Worm (Caenorhabditis elegans) whole organism, L2 larva: Measurements from ENCODE around the gene T12G3.4.

Experiments
- F13H6.1 ChIP-seq: sonication (generic microtip); optimal IDR thresholded peaks from 2 replicates; lab custom pipeline; 2016; ENCODE audit warnings: missing genetic modification characterization, missing compliant biosample characterization
- R02D3.7 ChIP-seq: fragments of 150-350 bp; optimal IDR thresholded peaks from 2 replicates; lab custom pipeline; 2014; ENCODE audit warnings: missing biosample characterization, missing genetic modification characterization
- alr-1 ChIP-seq: fragments of 150-350 bp; optimal IDR thresholded peaks from 2 replicates; lab custom pipeline; 2014; ENCODE audit warnings: missing biosample characterization, missing genetic modification characterization
- aly-2 ChIP-seq: fragments of 150-350 bp; optimal IDR thresholded peaks from 2 replicates; lab custom pipeline; 2014; ENCODE audit warnings: missing biosample characterization, missing genetic modification characterization
- ama-1 ChIP-seq: fragments of 150-350 bp; optimal IDR thresholded peaks from 2 replicates; lab custom pipeline; 2018; ENCODE audit warnings: inconsistent platforms
- blmp-1 ChIP-seq: sonication (generic microtip); optimal IDR thresholded peaks from 2 replicates; lab custom pipeline; 2017; ENCODE audit warnings: missing genetic modification characterization, mild to moderate bottlenecking, missing compliant biosample characterization, antibody characterized with exemption, moderate library complexity; ENCODE audit not compliant: insufficient read depth
- ceh-16 ChIP-seq: fragments of 150-350 bp; optimal IDR thresholded peaks from 2 replicates; lab custom pipeline; 2014; ENCODE audit warnings: missing biosample characterization, missing genetic modification characterization
- ceh-82 ChIP-seq: fragments of 150-350 bp; optimal IDR thresholded peaks from 2 replicates; lab custom pipeline; 2014; ENCODE audit warnings: missing biosample characterization, missing genetic modification characterization
- crh-2 ChIP-seq: sonication (generic microtip); optimal IDR thresholded peaks from 2 replicates; lab custom pipeline; 2017; ENCODE audit warnings: missing biosample characterization, missing genetic modification characterization
- egl-27 ChIP-seq: sonication (generic microtip); optimal IDR thresholded peaks from 3 replicates; lab custom pipeline; 2017; ENCODE audit warnings: missing biosample characterization, missing genetic modification reagents, missing genetic modification characterization
- elt-1 ChIP-seq: fragments of 150-350 bp; optimal IDR thresholded peaks from 2 replicates; lab custom pipeline; 2014; ENCODE audit warnings: missing biosample characterization, missing genetic modification characterization
- gmeb-1 ChIP-seq: fragments of 150-350 bp; optimal IDR thresholded peaks from 2 replicates; lab custom pipeline; 2014; ENCODE audit warnings: missing biosample characterization, missing genetic modification characterization
- lin-13 ChIP-seq: fragments of 150-350 bp; optimal IDR thresholded peaks from 2 replicates; lab custom pipeline; 2014; ENCODE audit warnings: missing biosample characterization, missing genetic modification reagents, missing genetic modification characterization
- lin-39 ChIP-seq: fragments of 150-350 bp; optimal IDR thresholded peaks from 2 replicates; lab custom pipeline; 2014; ENCODE audit warnings: missing biosample characterization, missing genetic modification reagents, missing genetic modification characterization
- lsy-2 ChIP-seq, 2 experiments: fragments of 150-350 bp in 1 of 2; sonication (generic microtip) in 1 of 2; optimal IDR thresholded peaks; 2 replicates each; lab custom pipeline; 2014 to 2017; ENCODE audit warnings: missing biosample characterization in 2 of 2, missing genetic modification characterization in 2 of 2
- mbf-1 ChIP-seq: sonication (generic microtip); optimal IDR thresholded peaks from 2 replicates; lab custom pipeline; 2017; ENCODE audit warnings: missing biosample characterization, missing genetic modification characterization
- mdl-1 ChIP-seq, 2 experiments: fragments of 150-350 bp in 1 of 2; sonication (generic microtip) in 1 of 2; optimal IDR thresholded peaks; 2 replicates each; lab custom pipeline; 2017; ENCODE audit warnings: missing biosample characterization in 2 of 2, missing genetic modification characterization in 2 of 2
- nhr-10 ChIP-seq: sonication (generic microtip); optimal IDR thresholded peaks from 2 replicates; lab custom pipeline; 2017; ENCODE audit warnings: missing biosample characterization, missing genetic modification characterization
- nhr-12 ChIP-seq: fragments of 150-350 bp; optimal IDR thresholded peaks from 2 replicates; lab custom pipeline; 2014; ENCODE audit warnings: missing biosample characterization, missing genetic modification characterization
- nhr-129 ChIP-seq: fragments of 150-350 bp; optimal IDR thresholded peaks from 2 replicates; lab custom pipeline; 2014; ENCODE audit warnings: missing biosample characterization, missing genetic modification characterization
- nhr-21 ChIP-seq: fragments of 150-350 bp; optimal IDR thresholded peaks from 2 replicates; lab custom pipeline; 2014; ENCODE audit warnings: missing biosample characterization, missing genetic modification characterization
- nhr-23 ChIP-seq: fragments of 150-350 bp; optimal IDR thresholded peaks from 2 replicates; lab custom pipeline; 2014; ENCODE audit warnings: missing biosample characterization, missing genetic modification reagents, missing genetic modification characterization
- nhr-237 ChIP-seq: fragments of 150-350 bp; optimal IDR thresholded peaks from 2 replicates; lab custom pipeline; 2014; ENCODE audit warnings: missing biosample characterization, missing genetic modification characterization
- nhr-6 ChIP-seq: fragments of 150-350 bp; optimal IDR thresholded peaks from 2 replicates; lab custom pipeline; 2014; ENCODE audit warnings: missing biosample characterization, missing genetic modification characterization
- peb-1 ChIP-seq: fragments of 150-350 bp; optimal IDR thresholded peaks from 2 replicates; lab custom pipeline; 2014; ENCODE audit warnings: missing biosample characterization, missing genetic modification characterization
- sem-4 ChIP-seq: fragments of 150-350 bp; optimal IDR thresholded peaks from 2 replicates; lab custom pipeline; 2014; ENCODE audit warnings: missing biosample characterization, missing genetic modification reagents, missing genetic modification characterization
- skn-1 ChIP-seq: sonication (generic microtip); optimal IDR thresholded peaks from 2 replicates; lab custom pipeline; 2017; ENCODE audit warnings: missing biosample characterization, missing genetic modification characterization
- sma-3 ChIP-seq: sonication (generic microtip); optimal IDR thresholded peaks from 2 replicates; lab custom pipeline; 2016; ENCODE audit warnings: missing genetic modification reagents, missing genetic modification characterization, missing compliant biosample characterization
- sma-9 ChIP-seq, 2 experiments: fragments of 150-350 bp in 1 of 2; sonication (generic microtip) in 1 of 2; optimal IDR thresholded peaks; 2 replicates each; lab custom pipeline; 2014 to 2016; ENCODE audit warnings: missing genetic modification characterization in 2 of 2, mild to moderate bottlenecking in 1 of 2, missing biosample characterization in 1 of 2, missing compliant biosample characterization in 1 of 2, missing genetic modification reagents in 1 of 2, moderate library complexity in 1 of 2
- snpc-4 ChIP-seq: fragments of 150-350 bp; optimal IDR thresholded peaks from 2 replicates; lab custom pipeline; 2014; ENCODE audit warnings: missing biosample characterization, missing genetic modification characterization
- unc-39 ChIP-seq: fragments of 150-350 bp; optimal IDR thresholded peaks from 2 replicates; lab custom pipeline; 2014; ENCODE audit warnings: missing biosample characterization, missing genetic modification characterization
- unc-55 ChIP-seq: fragments of 150-350 bp; sonication (generic microtip); optimal IDR thresholded peaks from 3 replicates; lab custom pipeline; 2014; ENCODE audit warnings: missing biosample characterization, missing genetic modification reagents, missing genetic modification characterization
- unc-62 ChIP-seq: fragments of 150-350 bp; optimal IDR thresholded peaks from 2 replicates; lab custom pipeline; 2014; ENCODE audit warnings: missing biosample characterization, missing genetic modification reagents, missing genetic modification characterization
- zag-1 ChIP-seq: fragments of 150-350 bp; optimal IDR thresholded peaks from 2 replicates; lab custom pipeline; 2014; ENCODE audit warnings: missing biosample characterization, missing genetic modification characterization

The T12G3.4 gene

DNA sequence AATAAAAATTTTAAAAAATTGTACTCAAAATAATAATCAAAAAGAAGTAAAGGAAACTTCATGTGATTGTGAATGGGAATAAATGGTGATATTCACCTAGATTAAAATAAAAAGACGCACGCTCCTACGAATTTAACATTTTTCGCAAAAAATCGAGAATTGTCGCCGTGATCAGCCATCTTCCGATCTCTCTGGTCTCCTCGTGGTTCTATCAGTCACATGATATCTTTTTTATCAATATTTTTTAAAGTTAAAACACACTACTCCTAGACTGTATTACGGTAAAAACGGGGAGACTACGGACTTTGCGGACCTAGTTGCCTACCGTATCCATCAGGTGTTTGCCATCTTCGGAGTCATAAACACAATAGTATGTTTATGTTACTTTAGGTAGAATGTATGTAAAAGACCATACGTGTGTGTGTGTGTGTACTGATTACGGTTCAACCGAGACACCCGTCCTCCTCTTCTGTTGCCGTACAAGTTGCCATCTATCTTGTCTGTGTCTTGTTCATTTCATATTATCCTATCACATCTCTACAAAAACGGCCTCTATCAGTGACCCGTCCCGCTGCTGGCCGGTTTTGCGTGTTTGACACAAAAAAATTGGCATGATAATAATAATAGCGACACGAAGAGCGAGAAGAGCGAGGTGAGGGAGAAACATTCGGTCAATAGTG is 1.4 kb upstream of the T12G3.4 start, which contains the start of gene T12G3.2 (continued):
- no peak for TF ChIP-seq aly-2 (tag; lab: Kevin White, UChicago)
- no peak for TF ChIP-seq ama-1 (lab: Kevin White, UChicago)
- TF ChIP-seq nhr-129 (tag; lab: Kevin White, UChicago), result peak; percentile 64
- no peak for TF ChIP-seq sem-4 (tag; lab: Kevin White, UChicago)
- no peak for TF ChIP-seq lin-13
- no peak for TF ChIP-seq blmp-1 (tag; lab: Kevin White, UChicago)
- no peak for TF ChIP-seq skn-1 (tag; lab: Kevin White, UChicago)
- TF ChIP-seq zag-1 (tag; lab: Kevin White, UChicago), result no peak
- TF ChIP-seq ceh-16 (tag; lab: Kevin White, UChicago), result no peak
- TF ChIP-seq nhr-23 (tag; lab: Kevin White, UChicago), result no peak
- TF ChIP-seq lin-39 (tag; lab: Kevin White, UChicago), result no peak
- no peak for TF ChIP-seq mdl-1 (tag; optimal IDR thresholded peaks at IDR 0.05; lab: Kevin White, UChicago)
- TF ChIP-seq mbf-1 (tag; lab: Kevin White, UChicago), result no peak
- TF ChIP-seq egl-27 (tag; lab: Kevin White, UChicago), result no peak
- peak; percentile 23 for TF ChIP-seq F13H6.1
- TF ChIP-seq crh-2 (tag; lab: Kevin White, UChicago), result no peak
- TF ChIP-seq sma-9 (GFP tag; optimal IDR thresholded peaks at IDR 0.05; lab: Kevin White, UChicago), result peak; percentile 49
- no peak for TF ChIP-seq sma-9 (tag; optimal IDR thresholded peaks at IDR 0.05; lab: Kevin White, UChicago)
- no peak for TF ChIP-seq peb-1 (tag; lab: Kevin White, UChicago)
- no peak for TF ChIP-seq nhr-6 (tag; lab: Kevin White, UChicago)
- no peak for TF ChIP-seq nhr-12
- no peak for TF ChIP-seq unc-55 (GFP tag; lab: Kevin White, UChicago)
- no peak for TF ChIP-seq R02D3.7 (tag; lab: Kevin White, UChicago)
- no peak for TF ChIP-seq snpc-4 (tag; lab: Kevin White, UChicago)

DNA sequence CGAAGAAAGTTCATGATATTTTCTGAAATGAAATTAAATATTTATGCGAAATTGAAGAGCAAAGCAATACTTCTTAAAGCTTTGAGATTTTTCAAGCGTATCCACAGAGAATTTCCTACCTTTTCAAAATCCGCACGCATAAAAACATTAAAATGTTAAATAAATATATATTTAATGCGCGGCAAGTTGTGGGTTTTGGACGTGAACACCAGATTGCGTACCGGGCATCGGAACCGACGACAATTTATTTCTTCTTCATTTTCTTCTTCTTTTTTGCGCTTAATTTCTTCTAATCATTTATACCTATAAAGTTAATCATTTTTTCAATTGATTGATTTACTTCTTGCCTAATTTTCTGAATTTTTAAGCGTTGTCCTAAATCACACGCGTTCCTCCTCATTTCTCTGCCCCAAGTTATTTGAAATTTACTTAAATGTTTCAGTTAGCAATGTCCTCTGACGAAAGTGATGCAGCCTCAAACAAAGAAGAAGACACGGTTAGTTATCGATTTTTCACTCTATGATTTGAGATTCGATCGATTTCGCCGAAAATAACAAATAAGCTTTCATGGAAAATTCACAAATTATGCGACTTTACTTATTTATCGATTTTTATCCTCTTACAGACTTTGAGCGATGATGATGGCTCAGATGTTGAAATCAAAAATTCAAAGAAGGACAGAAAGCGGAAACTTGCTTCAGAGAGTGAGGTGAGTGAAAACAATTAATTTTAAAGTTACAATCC is 3.2 kb downstream of the T12G3.4 start, which contains the start of the genes bre-5 and spt-5:
TSS of gene bre-5 (minus strand) at position 167 of the 744 bp plus-strand sequence.
TSS of gene spt-5 (plus strand) at position 443 of the 744 bp plus-strand sequence.
- TF ChIP-seq nhr-237, result no peak
- TF ChIP-seq gmeb-1 (tag; lab: Kevin White, UChicago), result peak; percentile 17
- peak in 1 of 2 experiments; percentile 61 for TF ChIP-seq lsy-2 (tag; optimal IDR thresholded peaks at IDR 0.05; lab: Kevin White, UChicago)
- no peak for TF ChIP-seq nhr-23 (tag; lab: Kevin White, UChicago)
- TF ChIP-seq ceh-82 (tag; lab: Kevin White, UChicago), result no peak
- peak; percentile 7 for TF ChIP-seq nhr-129 (tag; lab: Kevin White, UChicago)
- TF ChIP-seq sem-4 (tag; lab: Kevin White, UChicago), result no peak
- no peak for TF ChIP-seq mbf-1 (tag; lab: Kevin White, UChicago)
- no peak for TF ChIP-seq sma-3
- TF ChIP-seq nhr-21 (tag; lab: Kevin White, UChicago), result no peak

DNA sequence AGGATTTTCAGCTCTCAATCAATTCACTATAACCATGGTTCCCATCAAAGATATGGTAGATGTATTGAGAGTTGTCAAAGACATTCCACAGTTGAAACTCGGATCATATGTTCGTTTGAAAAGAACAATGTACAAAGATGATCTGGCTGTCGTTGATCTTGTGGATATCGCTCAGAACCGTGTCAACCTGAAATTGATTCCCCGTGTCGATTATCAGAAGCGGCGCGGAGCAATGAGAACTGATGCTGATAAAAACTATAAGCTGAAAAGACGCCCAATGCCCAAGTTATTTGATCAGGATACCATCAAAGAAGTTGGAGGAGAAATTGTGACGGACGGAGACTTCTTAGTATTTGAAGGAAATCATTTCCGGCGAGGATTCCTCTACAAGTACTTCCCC is 4.4 kb downstream of the T12G3.4 start:
- TF ChIP-seq lin-13 (no peak), egl-27 (tag; lab: Kevin White, UChicago) (no peak), gmeb-1 (tag; lab: Kevin White, UChicago) (no peak), nhr-10 (no peak), crh-2 (tag; lab: Kevin White, UChicago) (no peak), F13H6.1 (no peak), nhr-237 (no peak), elt-1 (no peak), alr-1 (tag; lab: Kevin White, UChicago) (no peak), unc-39 (tag; lab: Kevin White, UChicago) (no peak), unc-62 (no peak), ceh-16 (tag; lab: Kevin White, UChicago) (no peak), skn-1 (tag; lab: Kevin White, UChicago) (no peak), sem-4 (tag; lab: Kevin White, UChicago) (no peak)
- TF ChIP-seq, all 48 proteins: peak for 0
